Worm (Caenorhabditis elegans) whole organism, L4 larva: Measurements from ENCODE around the gene rpl-15.
A peak's percentile ranks its signal among the peaks of the same experiment; 100 is the strongest.

Experiments used
- F49E8.2 ChIP-seq: sonication (generic microtip); optimal IDR thresholded peaks from 2 replicates; lab custom pipeline; 2016; ENCODE audit warnings: missing compliant biosample characterization, mild to moderate bottlenecking, missing genetic modification characterization, borderline replicate concordance
- ZK546.5 ChIP-seq, 2 experiments: sonication (generic microtip); optimal IDR thresholded peaks; 2 replicates each; lab custom pipeline; 2017; ENCODE audit warnings: missing biosample characterization in 2 of 2, missing genetic modification characterization in 2 of 2
- ceh-82 ChIP-seq: sonication (generic microtip); optimal IDR thresholded peaks from 2 replicates; lab custom pipeline; 2017; ENCODE audit warnings: missing biosample characterization, missing genetic modification characterization
- nhr-76 ChIP-seq: fragments of 150-350 bp; optimal IDR thresholded peaks from 2 replicates; lab custom pipeline; 2014; ENCODE audit warnings: missing biosample characterization, missing genetic modification characterization
- unc-62 ChIP-seq, 3 experiments: fragments of 150-350 bp in 1 of 3; sonication (generic microtip); optimal IDR thresholded peaks in 2 of 3; peaks in 1 of 3; 1 replicate in 1 of 3; 2 replicates in 2 of 3; lab custom pipeline; 2014 to 2017; ENCODE audit warnings: missing biosample characterization in 3 of 3, missing genetic modification characterization in 3 of 3, missing genetic modification reagents in 3 of 3, missing genotype in 1 of 3

ce11 chrIV:639167-639566 is 15.2 kb downstream of the rpl-15 start:
- no peak for TF ChIP-seq ZK546.5 (tag; optimal IDR thresholded peaks at IDR 0.05; lab: Kevin White, UChicago)
- TF ChIP-seq F49E8.2 (tag; lab: Kevin White, UChicago) = no peak
- peak in 1 of 2 experiments; percentile 42 for TF ChIP-seq unc-62 (GFP tag; optimal IDR thresholded peaks at IDR 0.05 in 1 of 2; lab: Kevin White, UChicago)
- no peak for TF ChIP-seq unc-62 (tag; optimal IDR thresholded peaks at IDR 0.05; lab: Kevin White, UChicago)
- no peak for TF ChIP-seq ceh-82 (tag; lab: Kevin White, UChicago)
- no peak for TF ChIP-seq nhr-76 (tag; lab: Kevin White, UChicago)
